Worm (Caenorhabditis elegans): ENCODE results near the gene F36F12.1.

F36F12.1 gene

ce11 chrV:2067419-2067818 lies 35.6 kb downstream of the F36F12.1 start:
- TF ChIP-seq alr-1 (tag; optimal IDR thresholded peaks at IDR 0.05; ENCODE audit: borderline replicate concordance) (no peak), nhr-85 (tag) (no peak), pax-3 (tag; optimal IDR thresholded peaks at IDR 0.05) (no peak), grh-1 (GFP tag; IDR thresholded peaks at IDR 0.05) (no peak), fkh-4 (tag; optimal IDR thresholded peaks at IDR 0.05; ENCODE audit: borderline replicate concordance) (no peak), pqm-1 (tag; optimal IDR thresholded peaks at IDR 0.05) (no peak)

- TF ChIP-seq lin-35 (GFP tag; optimal IDR thresholded peaks at IDR 0.05) = peak in 1 of 2 experiments; percentile 33
- peak; percentile 31 for TF ChIP-seq nhr-85 (tag)
- TF ChIP-seq rnt-1 (tag; optimal IDR thresholded peaks at IDR 0.05) = no peak
- TF ChIP-seq snu-23 (GFP tag; optimal IDR thresholded peaks at IDR 0.05) = peak; percentile 39
- TF ChIP-seq dsc-1 (tag; optimal IDR thresholded peaks at IDR 0.05) = no peak
- no peak for TF ChIP-seq nhr-84 (tag; optimal IDR thresholded peaks at IDR 0.05)
- no peak for TF ChIP-seq snpc-4 (tag; optimal IDR thresholded peaks at IDR 0.05)
- peak; percentile 27 for TF ChIP-seq nhr-20 (tag; optimal IDR thresholded peaks at IDR 0.05)
- TF ChIP-seq F16B12.6 (tag; optimal IDR thresholded peaks at IDR 0.05) = no peak
- no peak for TF ChIP-seq unc-30 (tag; optimal IDR thresholded peaks at IDR 0.05)
- TF ChIP-seq sup-37 (GFP tag; optimal IDR thresholded peaks at IDR 0.05) = no peak
- TF ChIP-seq isw-1 (GFP tag; IDR thresholded peaks at IDR 0.05) = no peak
- TF ChIP-seq alr-1 (tag; optimal IDR thresholded peaks at IDR 0.05; ENCODE audit: borderline replicate concordance) = no peak
- TF ChIP-seq elt-3 (tag; optimal IDR thresholded peaks at IDR 0.05) = no peak
- no peak for TF ChIP-seq egl-13 (tag; optimal IDR thresholded peaks at IDR 0.05)
- no peak for TF ChIP-seq lin-15B (tag; optimal IDR thresholded peaks at IDR 0.05)
- TF ChIP-seq ces-1 (GFP tag; optimal IDR thresholded peaks at IDR 0.05) = no peak
- no peak for TF ChIP-seq efl-3 (GFP tag; optimal IDR thresholded peaks at IDR 0.05)
- no peak for TF ChIP-seq mab-9 (GFP tag; IDR thresholded peaks at IDR 0.05)
- no peak for TF ChIP-seq aly-2 (tag; optimal IDR thresholded peaks at IDR 0.05)
- no peak for TF ChIP-seq pag-3 (tag; optimal IDR thresholded peaks at IDR 0.05; ENCODE audit: borderline replicate concordance, insufficient read depth)
- TF ChIP-seq skn-1 (tag; optimal IDR thresholded peaks at IDR 0.05) = peak; percentile 22
- TF ChIP-seq mef-2 (tag; optimal IDR thresholded peaks at IDR 0.05) = no peak
- TF ChIP-seq unc-130 (tag; optimal IDR thresholded peaks at IDR 0.05) = no peak
- peak; percentile 54 for TF ChIP-seq blmp-1 (tag; optimal IDR thresholded peaks at IDR 0.05)
Measured at ce11 chrV:2066780-2067179, 36.2 kb downstream of the F36F12.1 start, which contains the start of gene nhr-86. Gene nhr-86, minus strand, starts transcription at chrV:2066850.

DNA sequence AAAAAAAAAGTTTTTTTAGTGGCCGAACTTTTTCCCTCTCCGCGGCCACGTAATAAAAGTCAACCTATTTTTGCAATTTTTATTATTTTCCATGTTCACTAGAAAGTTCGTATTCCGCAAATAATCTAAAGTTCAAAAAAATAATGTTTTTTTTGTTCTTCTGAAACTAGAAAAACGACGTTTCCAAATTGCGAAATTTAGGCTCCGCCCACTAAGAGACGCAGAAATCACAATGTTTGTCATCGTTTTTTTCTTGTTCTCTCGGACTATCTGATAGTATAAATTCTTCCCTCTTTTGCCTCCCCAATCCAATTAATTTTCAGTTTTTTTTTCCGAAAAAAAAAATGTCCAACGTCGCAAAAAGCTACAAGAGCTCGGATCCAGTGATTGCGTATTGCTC lies 45.7 kb downstream of the F36F12.1 start, which contains the start of gene comt-3:
comt-3 (plus strand) TSS at position 214 of the 400 bp plus-strand sequence.
- TF ChIP-seq hlh-17 (GFP tag; optimal IDR thresholded peaks at IDR 0.05; ENCODE audit: borderline replicate concordance) (no peak), ceh-90 (tag; optimal IDR thresholded peaks at IDR 0.05) (no peak), fkh-8 (tag; optimal IDR thresholded peaks at IDR 0.05) (no peak), jun-1 (tag; optimal IDR thresholded peaks at IDR 0.05) (no peak), nhr-20 (tag; optimal IDR thresholded peaks at IDR 0.05) (peak; percentile 39), efl-3 (GFP tag; optimal IDR thresholded peaks at IDR 0.05) (no peak), nhr-19 (GFP tag; conservative IDR thresholded peaks at IDR 0.05) (no peak), hpl-2 (GFP tag; optimal IDR thresholded peaks at IDR 0.05) (no peak), skn-1 (tag; optimal IDR thresholded peaks at IDR 0.05) (peak; percentile 99), sup-37 (GFP tag; optimal IDR thresholded peaks at IDR 0.05) (no peak), nhr-71 (tag; optimal IDR thresholded peaks at IDR 0.05) (peak; percentile 8), nhr-237 (tag; optimal IDR thresholded peaks at IDR 0.05) (no peak), zip-4 (GFP tag; optimal IDR thresholded peaks at IDR 0.05) (peak; percentile 22), C04F5.9 (tag; optimal IDR thresholded peaks at IDR 0.05) (no peak), efl-1 (optimal IDR thresholded peaks at IDR 0.05) (no peak), efl-1 (GFP tag; optimal IDR thresholded peaks at IDR 0.05 in 1 of 2) (peak in 1 of 2 experiments; percentile 24), aha-1 (tag; optimal IDR thresholded peaks at IDR 0.05) (no peak), zag-1 (tag; optimal IDR thresholded peaks at IDR 0.05) (no peak), nhr-84 (tag; optimal IDR thresholded peaks at IDR 0.05) (no peak), lin-35 (GFP tag; optimal IDR thresholded peaks at IDR 0.05) (peak in 1 of 2 experiments; percentile 3)
